In genomic region chr3L:17488622-17489391, dm6 we compare ENCODE assay signal across 4 fruit fly cellular contexts.
TF ChIP-seq lines count a peak whose summit lies in the region.

No protein-coding gene starts in this region.

- TF ChIP-seq CTCF in whole organism, embryonic (GFP tag; optimal IDR thresholded peaks at IDR 0.05; lab: Kevin White, UChicago) = no peak

TF ChIP-seq in whole organism, embryonic, 481 proteins besides CTCF, POLR2A, EP300 and RAD21 (continues in another document):
- TF ChIP-seq sd (tag; optimal IDR thresholded peaks at IDR 0.05; lab: Kevin White, UChicago) (peak; percentile 31), hkb (optimal IDR thresholded peaks at IDR 0.05; lab: Kevin White, UChicago) (peak; percentile 2), hkb (GFP tag; IDR thresholded peaks at IDR 0.05; lab: Robert Waterston, UW) (no peak), Nf-YB (GFP tag; optimal IDR thresholded peaks at IDR 0.05; lab: Kevin White, UChicago) (no peak), pros (GFP tag; optimal IDR thresholded peaks at IDR 0.05; lab: Kevin White, UChicago) (peak; percentile 31), sens (GFP tag; lab: Kevin White, UChicago) (peak; percentile 71), pan (optimal IDR thresholded peaks at IDR 0.05; lab: Kevin White, UChicago) (no peak), pan (GFP tag; optimal IDR thresholded peaks at IDR 0.05 in 1 of 2, IDR thresholded peaks at IDR 0.05 in 1 of 2) (no peak), exex (tag; optimal IDR thresholded peaks at IDR 0.05; lab: Kevin White, UChicago) (no peak), ara (GFP tag; IDR thresholded peaks at IDR 0.05; lab: Robert Waterston, UW) (peak; percentile 10; the same call in 1 of the 2 replicates), ATbp (GFP tag; optimal IDR thresholded peaks at IDR 0.05; lab: Kevin White, UChicago) (peak; percentile 30), z (GFP tag; IDR thresholded peaks at IDR 0.05; lab: Robert Waterston, UW) (peak; percentile 71), Stat92E (GFP tag; optimal IDR thresholded peaks at IDR 0.05; lab: Kevin White, UChicago) (peak in 1 of 3 experiments; percentile 5), Blimp-1 (GFP tag; optimal IDR thresholded peaks at IDR 0.05; lab: Kevin White, UChicago) (peak; percentile 97), Nf-YA (GFP tag; IDR thresholded peaks at IDR 0.05; lab: Robert Waterston, UW) (no peak), CG11695 (GFP tag; IDR thresholded peaks at IDR 0.05; lab: Robert Waterston, UW) (peak; percentile 28; the same call in 1 of the 3 replicates), nom (GFP tag; optimal IDR thresholded peaks at IDR 0.05; lab: Kevin White, UChicago) (peak; percentile 1), Xrp1 (GFP tag; IDR thresholded peaks at IDR 0.05; lab: Robert Waterston, UW) (peak; percentile 5; the same call in 1 of the 2 replicates), CG15479 (GFP tag; optimal IDR thresholded peaks at IDR 0.05; lab: Kevin White, UChicago) (peak; percentile 28), grn (GFP tag; optimal IDR thresholded peaks at IDR 0.05; lab: Kevin White, UChicago) (peak; percentile 35), CG2199 (GFP tag; IDR thresholded peaks at IDR 0.05; lab: Robert Waterston, UW) (peak; percentile 93), E2f1 (GFP tag; IDR thresholded peaks at IDR 0.05; lab: Robert Waterston, UW) (no peak), seq (GFP tag; IDR thresholded peaks at IDR 0.05; lab: Robert Waterston, UW) (no peak)

TF ChIP-seq in whole organism, prepupa, 60 proteins besides CTCF, POLR2A, EP300 and RAD21:
- TF ChIP-seq fkh (GFP tag; optimal IDR thresholded peaks at IDR 0.05; lab: Kevin White, UChicago) (peak; percentile 12), vri (GFP tag; optimal IDR thresholded peaks at IDR 0.05; lab: Kevin White, UChicago) (no peak), Eip78C (GFP tag; lab: Kevin White, UChicago) (peak; percentile 62), svp (GFP tag; lab: Kevin White, UChicago) (peak; percentile 89), Blimp-1 (GFP tag; optimal IDR thresholded peaks at IDR 0.05; lab: Kevin White, UChicago) (peak; percentile 30), CG1621 (tag; optimal IDR thresholded peaks at IDR 0.05; lab: Kevin White, UChicago) (peak; percentile 16), ss (GFP tag; optimal IDR thresholded peaks at IDR 0.05; lab: Kevin White, UChicago) (peak; percentile 2 to 27), Eip75B (GFP tag; optimal IDR thresholded peaks at IDR 0.05; lab: Kevin White, UChicago) (peak; percentile 5), CG6854 (GFP tag; optimal IDR thresholded peaks at IDR 0.05; lab: Kevin White, UChicago) (no peak)
TF ChIP-seq in whole organism, prepupa: peak in this region for 7.

TF ChIP-seq in whole organism, pupa, 21 proteins besides CTCF, POLR2A, EP300 and RAD21:
- no peak for TF ChIP-seq Pif1B (GFP tag; optimal IDR thresholded peaks at IDR 0.05; lab: Kevin White, UChicago)
- peak; percentile 20 for TF ChIP-seq EcR (GFP tag; optimal IDR thresholded peaks at IDR 0.05; lab: Kevin White, UChicago)
TF ChIP-seq in whole organism, pupa: peak in this region for 1.

TF ChIP-seq in whole organism, wandering third instar larva, 38 proteins besides CTCF, POLR2A, EP300 and RAD21:
- no peak for TF ChIP-seq GATAd (GFP tag; optimal IDR thresholded peaks at IDR 0.05; lab: Kevin White, UChicago)
- no peak for TF ChIP-seq Rel (GFP tag; optimal IDR thresholded peaks at IDR 0.05; lab: Kevin White, UChicago)
- TF ChIP-seq Rel (tag; optimal IDR thresholded peaks at IDR 0.05; lab: Kevin White, UChicago) = peak; percentile 27
- TF ChIP-seq Myc (optimal IDR thresholded peaks at IDR 0.05; lab: Kevin White, UChicago) = no peak
- no peak for TF ChIP-seq lola (GFP tag; optimal IDR thresholded peaks at IDR 0.05; lab: Kevin White, UChicago)
- TF ChIP-seq Hnf4 (GFP tag; optimal IDR thresholded peaks at IDR 0.05; lab: Kevin White, UChicago) = no peak
- no peak for TF ChIP-seq Hr83 (GFP tag; optimal IDR thresholded peaks at IDR 0.05; lab: Kevin White, UChicago; ENCODE audit: poor library complexity, severe bottlenecking)
- TF ChIP-seq pan (optimal IDR thresholded peaks at IDR 0.05; lab: Kevin White, UChicago) = no peak
- no peak for TF ChIP-seq Dfd (GFP tag; optimal IDR thresholded peaks at IDR 0.05; lab: Kevin White, UChicago)
- no peak for TF ChIP-seq usp (GFP tag; optimal IDR thresholded peaks at IDR 0.05; lab: Kevin White, UChicago)
- TF ChIP-seq br (GFP tag; optimal IDR thresholded peaks at IDR 0.05; lab: Kevin White, UChicago) = peak; percentile 10
- no peak for TF ChIP-seq brk (GFP tag; optimal IDR thresholded peaks at IDR 0.05; lab: Kevin White, UChicago)
- peak; percentile 53 for TF ChIP-seq psq (GFP tag; optimal IDR thresholded peaks at IDR 0.05; lab: Kevin White, UChicago)
- TF ChIP-seq foxo (GFP tag; optimal IDR thresholded peaks at IDR 0.05; lab: Kevin White, UChicago) = no peak
- TF ChIP-seq Abd-B (GFP tag; optimal IDR thresholded peaks at IDR 0.05; lab: Kevin White, UChicago) = no peak
- no peak for TF ChIP-seq sv (GFP tag; optimal IDR thresholded peaks at IDR 0.05; lab: Kevin White, UChicago)
- no peak for TF ChIP-seq tai (GFP tag; optimal IDR thresholded peaks at IDR 0.05; lab: Kevin White, UChicago)
- TF ChIP-seq Dif (GFP tag; optimal IDR thresholded peaks at IDR 0.05; lab: Kevin White, UChicago; ENCODE audit: partially characterized antibody) = no peak
- no peak for TF ChIP-seq CG32264 (GFP tag; optimal IDR thresholded peaks at IDR 0.05; lab: Kevin White, UChicago)
- TF ChIP-seq dmrt93B (GFP tag; optimal IDR thresholded peaks at IDR 0.05; lab: Kevin White, UChicago) = no peak
- TF ChIP-seq OdsH (GFP tag; optimal IDR thresholded peaks at IDR 0.05; lab: Kevin White, UChicago) = no peak

Comparison
In these comparisons a context has a peak if more than half of its experiments do, and no peak if none do; other contexts are left out.
1. Of the 7 proteins assayed by ChIP-seq in both whole organism, embryonic and whole organism, prepupa: peak only in whole organism, embryonic: none; only in whole organism, prepupa: none; in both: Blimp-1; in neither: 6.